Worm (Caenorhabditis elegans): Measurements from ENCODE around the gene ZK177.9.

DNA sequence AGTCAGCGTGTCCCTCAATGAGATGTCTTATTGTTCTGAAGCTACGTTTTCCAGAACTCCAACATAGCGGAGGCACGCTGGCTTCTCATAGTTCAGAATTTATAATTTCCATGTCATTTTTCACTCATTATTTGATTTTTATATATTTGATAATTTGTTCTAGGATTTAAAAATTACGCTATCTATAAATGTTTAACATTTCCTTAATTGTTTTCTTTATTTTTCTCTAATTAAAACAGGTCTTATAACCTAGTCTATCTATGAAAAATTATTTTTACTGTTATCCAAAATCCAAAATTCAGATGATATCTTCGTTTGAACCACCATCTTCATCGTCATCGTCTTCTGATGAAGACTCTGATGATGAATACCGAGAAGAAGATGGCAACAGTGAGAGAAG, 39.2 kb downstream of the ZK177.9 start, which contains the start of gene F56D1.1:
- TF ChIP-seq nhr-237 (tag; optimal IDR thresholded peaks at IDR 0.05) (no peak), bed-3 (GFP tag; optimal IDR thresholded peaks at IDR 0.05) (no peak), sptf-1 (tag; optimal IDR thresholded peaks at IDR 0.05) (no peak), lsy-2 (tag; optimal IDR thresholded peaks at IDR 0.05) (no peak), elt-1 (tag; optimal IDR thresholded peaks at IDR 0.05; ENCODE audit: borderline replicate concordance, insufficient read depth) (no peak), nhr-28 (tag; optimal IDR thresholded peaks at IDR 0.05) (no peak)

Measured in whole organism, mixed stage, embryonic.